Worm (Caenorhabditis elegans): Measurements from ENCODE around the gene Y50E8A.2.

- TF ChIP-seq ces-1 (GFP tag; optimal IDR thresholded peaks at IDR 0.05): no peak
- TF ChIP-seq nhr-237 (tag; optimal IDR thresholded peaks at IDR 0.05): no peak
- TF ChIP-seq flh-1 (GFP tag; optimal IDR thresholded peaks at IDR 0.05): no peak
- no peak for TF ChIP-seq nhr-12 (tag; optimal IDR thresholded peaks at IDR 0.05)
- no peak for TF ChIP-seq elt-1 (tag; optimal IDR thresholded peaks at IDR 0.05; ENCODE audit: borderline replicate concordance, insufficient read depth)
- no peak for TF ChIP-seq cnd-1 (tag; optimal IDR thresholded peaks at IDR 0.05)
These were observed at the start of gene Y50E8A.2 for ce11 chrV:14728754-14729153.

Measured in whole organism, mixed stage, embryonic.